Worm (Caenorhabditis elegans) whole organism, L1 larva: ENCODE data around the gene tre-4.

Source experiments
- C04F5.9 ChIP-seq: sonication (generic microtip); optimal IDR thresholded peaks from 2 replicates; lab custom pipeline; 2016; ENCODE audit warnings: missing genetic modification characterization, missing compliant biosample characterization
- C34B4.2 ChIP-seq: sonication (generic microtip); optimal IDR thresholded peaks from 2 replicates; lab custom pipeline; 2017; ENCODE audit warnings: mild to moderate bottlenecking, missing genetic modification characterization, missing compliant biosample characterization
- F16B12.6 ChIP-seq: fragments of 150-350 bp; optimal IDR thresholded peaks from 2 replicates; lab custom pipeline; 2014; ENCODE audit warnings: missing biosample characterization, missing genetic modification characterization
- aha-1 ChIP-seq: fragments of 150-350 bp; optimal IDR thresholded peaks from 2 replicates; lab custom pipeline; 2014; ENCODE audit warnings: missing biosample characterization, missing genetic modification characterization
- alr-1 ChIP-seq: fragments of 200-800 bp; sonication (Bioruptor generic); optimal IDR thresholded peaks from 2 replicates; lab custom pipeline; 2018; ENCODE audit warnings: borderline replicate concordance, mild to moderate bottlenecking, missing genetic modification characterization, missing compliant biosample characterization
- aly-2 ChIP-seq: fragments of 150-350 bp; optimal IDR thresholded peaks from 2 replicates; lab custom pipeline; 2014; ENCODE audit warnings: missing biosample characterization, missing genetic modification characterization
- ama-1 ChIP-seq: fragments of 150-350 bp; optimal IDR thresholded peaks from 2 replicates; lab custom pipeline; 2014
- blmp-1 ChIP-seq: fragments of 150-350 bp; optimal IDR thresholded peaks from 2 replicates; lab custom pipeline; 2014; ENCODE audit warnings: missing biosample characterization, missing genetic modification characterization
- ceh-63 ChIP-seq: fragments of 200-800 bp; sonication (Bioruptor generic); optimal IDR thresholded peaks from 2 replicates; lab custom pipeline; 2018; ENCODE audit warnings: mild to moderate bottlenecking, missing genetic modification characterization, missing compliant biosample characterization
- ceh-8 ChIP-seq: fragments of 200-800 bp; sonication (Bioruptor generic); optimal IDR thresholded peaks from 2 replicates; lab custom pipeline; 2018; ENCODE audit warnings: mild to moderate bottlenecking, missing genetic modification characterization, moderate library complexity, missing compliant biosample characterization
- ceh-88 ChIP-seq: fragments of 200-800 bp; sonication (Bioruptor generic); IDR thresholded peaks from 2 replicates; pipeline ENCODE4 v1.3.6; 2022; ENCODE audit warnings: missing genetic modification characterization, missing compliant biosample characterization
- ces-1 ChIP-seq: fragments of 150-350 bp; optimal IDR thresholded peaks from 2 replicates; lab custom pipeline; 2014; ENCODE audit warnings: missing biosample characterization, missing genetic modification reagents, missing genetic modification characterization
- dpl-1 ChIP-seq, 3 experiments: fragments of 150-350 bp in 2 of 3; sonication (generic microtip) in 1 of 3; optimal IDR thresholded peaks; 2 replicates each; lab custom pipeline; 2014 to 2017; ENCODE audit warnings: missing biosample characterization in 3 of 3, missing genetic modification characterization in 3 of 3, missing genetic modification reagents in 3 of 3
- efl-1 ChIP-seq, 4 experiments: fragments of 150-350 bp; optimal IDR thresholded peaks in 3 of 4; peaks in 1 of 4; 1 replicate in 1 of 4; 2 replicates in 3 of 4; lab custom pipeline; 2014; ENCODE audit warnings: missing biosample characterization in 2 of 4, missing genetic modification characterization in 2 of 4, missing genetic modification reagents in 2 of 4
- egl-13 ChIP-seq: sonication (generic microtip); optimal IDR thresholded peaks from 2 replicates; lab custom pipeline; 2016; ENCODE audit warnings: missing genotype, missing genetic modification reagents, missing genetic modification characterization, missing compliant biosample characterization
- egl-27 ChIP-seq, 2 experiments: fragments of 150-350 bp in 1 of 2; sonication (generic microtip); optimal IDR thresholded peaks; 3 replicates each; lab custom pipeline; 2017 to 2018; ENCODE audit warnings: missing biosample characterization in 2 of 2, missing genetic modification characterization in 2 of 2, missing genetic modification reagents in 2 of 2
- elt-2 ChIP-seq: sonication (generic microtip); optimal IDR thresholded peaks from 2 replicates; lab custom pipeline; 2016; ENCODE audit warnings: missing genetic modification characterization, mild to moderate bottlenecking, inconsistent platforms, missing compliant biosample characterization, missing genetic modification reagents
- elt-3 ChIP-seq, 6 experiments: fragments of 150-350 bp in 1 of 6; sonication (generic microtip); optimal IDR thresholded peaks; 2 replicates each; lab custom pipeline; 2017 to 2018; ENCODE audit warnings: missing biosample characterization in 6 of 6, missing genetic modification characterization in 6 of 6, inconsistent platforms in 1 of 6
- fkh-10 ChIP-seq: sonication (generic microtip); optimal IDR thresholded peaks from 2 replicates; lab custom pipeline; 2017; ENCODE audit warnings: missing biosample characterization, missing genetic modification reagents, missing genetic modification characterization
- fkh-8 ChIP-seq: sonication (generic microtip); optimal IDR thresholded peaks from 2 replicates; lab custom pipeline; 2016; ENCODE audit warnings: mild to moderate bottlenecking, missing genetic modification characterization, missing compliant biosample characterization
- grh-1 ChIP-seq: fragments of 200-800 bp; sonication (Bioruptor generic); IDR thresholded peaks from 2 replicates; pipeline ENCODE4 v1.3.6; 2022; ENCODE audit warnings: missing genetic modification reagents, missing genetic modification characterization, missing compliant biosample characterization
- hlh-4 ChIP-seq: sonication (generic microtip); optimal IDR thresholded peaks from 2 replicates; lab custom pipeline; 2016; ENCODE audit warnings: mild to moderate bottlenecking, missing genetic modification characterization, missing compliant biosample characterization
- hpl-2 ChIP-seq: fragments of 150-350 bp; optimal IDR thresholded peaks from 2 replicates; lab custom pipeline; 2014; ENCODE audit warnings: missing biosample characterization, missing genetic modification reagents, missing genetic modification characterization
- isw-1 ChIP-seq: fragments of 200-800 bp; sonication (Bioruptor generic); IDR thresholded peaks from 2 replicates; pipeline ENCODE4 v1.3.6; 2022; ENCODE audit warnings: missing genetic modification characterization, missing compliant biosample characterization
- lin-13 ChIP-seq: fragments of 150-350 bp; optimal IDR thresholded peaks from 2 replicates; lab custom pipeline; 2014; ENCODE audit warnings: missing biosample characterization, missing genetic modification reagents, missing genetic modification characterization
- lin-35 ChIP-seq, 2 experiments: fragments of 150-350 bp; optimal IDR thresholded peaks; 2 replicates each; lab custom pipeline; 2014; ENCODE audit warnings: missing biosample characterization in 2 of 2, missing genetic modification characterization in 2 of 2, missing genetic modification reagents in 2 of 2
- lin-39 ChIP-seq: fragments of 150-350 bp; optimal IDR thresholded peaks from 2 replicates; lab custom pipeline; 2014; ENCODE audit warnings: missing biosample characterization, missing genetic modification reagents, missing genetic modification characterization
- lir-3 ChIP-seq: sonication (generic microtip); optimal IDR thresholded peaks from 2 replicates; lab custom pipeline; 2016; ENCODE audit warnings: mild to moderate bottlenecking, missing genetic modification characterization, moderate library complexity, missing compliant biosample characterization; ENCODE audit not compliant: poor library complexity
- mep-1 ChIP-seq: fragments of 150-350 bp; optimal IDR thresholded peaks from 2 replicates; lab custom pipeline; 2014; ENCODE audit warnings: missing biosample characterization, missing genetic modification characterization
- nhr-11 ChIP-seq: fragments of 150-350 bp; optimal IDR thresholded peaks from 2 replicates; lab custom pipeline; 2014; ENCODE audit warnings: missing biosample characterization, missing genetic modification characterization
- nhr-12 ChIP-seq: sonication (generic microtip); optimal IDR thresholded peaks from 2 replicates; lab custom pipeline; 2017; ENCODE audit warnings: missing biosample characterization, missing genetic modification characterization
- nhr-28 ChIP-seq: fragments of 150-350 bp; optimal IDR thresholded peaks from 2 replicates; lab custom pipeline; 2014; ENCODE audit warnings: missing biosample characterization, missing genetic modification characterization
- nhr-47 ChIP-seq: sonication (generic microtip); optimal IDR thresholded peaks from 2 replicates; lab custom pipeline; 2016; ENCODE audit warnings: mild to moderate bottlenecking, missing genetic modification characterization, moderate library complexity, missing compliant biosample characterization
- nhr-71 ChIP-seq: sonication (generic microtip); optimal IDR thresholded peaks from 2 replicates; lab custom pipeline; 2016; ENCODE audit warnings: mild to moderate bottlenecking, missing genetic modification characterization, moderate library complexity, missing compliant biosample characterization
- nhr-85 ChIP-seq: sonication (generic microtip); peaks from one replicate; lab custom pipeline; 2016; ENCODE audit warnings: missing genetic modification characterization, inconsistent platforms, missing compliant biosample characterization
- pag-3 ChIP-seq: sonication (generic microtip); optimal IDR thresholded peaks from 2 replicates; lab custom pipeline; 2017; ENCODE audit warnings: missing genetic modification characterization, mild to moderate bottlenecking, missing compliant biosample characterization, antibody characterized with exemption, borderline replicate concordance; ENCODE audit not compliant: insufficient read depth
- pqm-1 ChIP-seq: sonication (generic microtip); optimal IDR thresholded peaks from 3 replicates; lab custom pipeline; 2017; ENCODE audit warnings: missing biosample characterization, missing genetic modification characterization
- rnt-1 ChIP-seq: sonication (generic microtip); optimal IDR thresholded peaks from 2 replicates; lab custom pipeline; 2016; ENCODE audit warnings: mild to moderate bottlenecking, missing genetic modification characterization, moderate library complexity, missing compliant biosample characterization
- skn-1 ChIP-seq: fragments of 150-350 bp; optimal IDR thresholded peaks from 2 replicates; lab custom pipeline; 2014; ENCODE audit warnings: missing biosample characterization, missing genetic modification characterization
- swsn-7 ChIP-seq: sonication (generic microtip); optimal IDR thresholded peaks from 2 replicates; lab custom pipeline; 2016; ENCODE audit warnings: missing genetic modification characterization, missing compliant biosample characterization
- tbx-2 ChIP-seq: sonication (generic microtip); optimal IDR thresholded peaks from 2 replicates; lab custom pipeline; 2016; ENCODE audit warnings: missing genetic modification characterization, missing compliant biosample characterization
- unc-62 ChIP-seq: fragments of 150-350 bp; optimal IDR thresholded peaks from 2 replicates; lab custom pipeline; 2014; ENCODE audit warnings: missing biosample characterization, missing genetic modification reagents, missing genetic modification characterization
- unc-86 ChIP-seq: sonication (generic microtip); optimal IDR thresholded peaks from 2 replicates; lab custom pipeline; 2016; ENCODE audit warnings: missing genetic modification characterization, missing compliant biosample characterization
- vab-15 ChIP-seq: sonication (generic microtip); optimal IDR thresholded peaks from 2 replicates; lab custom pipeline; 2017; ENCODE audit warnings: missing genotype, mild to moderate bottlenecking, missing genetic modification characterization, missing compliant biosample characterization
- xbp-1 ChIP-seq: sonication (generic microtip); optimal IDR thresholded peaks from 2 replicates; lab custom pipeline; 2016; ENCODE audit warnings: missing genetic modification characterization, missing compliant biosample characterization
- zag-1 ChIP-seq: fragments of 150-350 bp; optimal IDR thresholded peaks from 2 replicates; lab custom pipeline; 2014; ENCODE audit warnings: missing biosample characterization, missing genetic modification characterization

The tre-4 gene

DNA sequence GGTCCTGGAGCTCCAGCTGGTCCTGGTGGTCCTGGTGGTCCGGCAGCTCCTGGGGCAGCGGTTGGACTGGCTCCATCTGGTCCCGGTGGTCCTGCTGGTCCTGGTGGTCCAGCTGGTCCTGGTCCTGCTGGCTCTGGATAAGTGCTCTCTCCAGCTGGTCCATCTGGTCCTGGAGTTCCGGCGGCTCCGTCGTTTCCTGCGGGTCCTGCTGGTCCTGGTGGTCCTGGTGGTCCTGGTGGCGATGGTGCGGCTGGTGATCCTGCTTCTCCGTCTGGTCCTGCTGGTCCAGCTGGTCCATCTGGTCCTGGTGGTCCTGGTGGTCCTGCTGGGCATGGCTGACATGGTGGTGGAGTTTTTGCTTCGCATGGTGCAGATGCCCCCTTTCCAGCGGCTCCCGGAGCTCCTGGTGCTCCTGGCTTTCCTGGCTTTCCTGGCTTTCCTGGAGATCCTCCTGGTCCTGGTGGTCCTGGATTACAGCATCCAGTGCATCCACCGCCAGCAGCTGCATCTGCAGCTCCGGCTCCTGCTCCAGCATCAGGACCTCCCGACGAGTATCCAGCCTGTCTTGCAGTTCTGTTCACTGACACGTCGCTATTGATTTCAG, 38.4 kb downstream of the tre-4 start:
- TF ChIP-seq nhr-11 (tag; lab: Kevin White, UChicago) (no peak), lin-35 (GFP tag; optimal IDR thresholded peaks at IDR 0.05; lab: Kevin White, UChicago) (no peak), nhr-12 (tag; lab: Kevin White, UChicago) (no peak), aly-2 (tag; lab: Kevin White, UChicago) (no peak), rnt-1 (tag; lab: Kevin White, UChicago) (no peak), grh-1 (GFP tag; lab: Robert Waterston, UW) (no peak), efl-1 (optimal IDR thresholded peaks at IDR 0.05; lab: Kevin White, UChicago) (no peak), efl-1 (GFP tag; optimal IDR thresholded peaks at IDR 0.05 in 1 of 2; lab: Kevin White, UChicago) (no peak)
- TF ChIP-seq, all 84 proteins: peak for 0

DNA sequence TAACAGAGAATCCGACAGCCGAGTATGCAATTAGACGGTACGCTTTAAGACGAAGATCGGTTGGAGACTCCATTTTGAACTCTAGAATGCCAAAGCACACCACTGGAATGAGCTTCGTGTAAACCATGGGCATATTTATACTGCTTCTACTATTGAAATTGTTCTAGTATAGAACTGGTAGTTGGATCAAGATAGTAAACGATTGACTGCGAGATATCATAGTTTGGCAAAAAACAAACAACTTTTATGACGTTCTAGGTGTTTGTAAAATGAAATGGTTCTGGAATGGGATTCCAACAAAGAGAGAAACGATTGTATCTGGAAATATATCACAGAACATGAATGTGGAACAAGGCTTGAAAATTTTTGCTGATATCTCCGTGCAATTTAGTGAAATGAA, 39.0 kb downstream of the tre-4 start, which contains the start of gene col-185:
Gene col-185, minus strand, starts transcription at position 101 of the 400 bp plus-strand sequence.
- TF ChIP-seq unc-62 (GFP tag; lab: Kevin White, UChicago) (no peak), alr-1 (no peak), blmp-1 (tag; lab: Kevin White, UChicago) (no peak), aly-2 (tag; lab: Kevin White, UChicago) (no peak), mep-1 (no peak), ama-1 (lab: Kevin White, UChicago) (no peak), nhr-71 (tag; lab: Kevin White, UChicago) (no peak), lin-39 (tag; lab: Kevin White, UChicago) (no peak), rnt-1 (tag; lab: Kevin White, UChicago) (no peak), nhr-12 (tag; lab: Kevin White, UChicago) (no peak), skn-1 (tag; lab: Kevin White, UChicago) (no peak), unc-86 (tag; lab: Kevin White, UChicago) (no peak), ceh-8 (GFP tag; lab: Kevin White, UChicago) (no peak), ceh-63 (GFP tag; lab: Kevin White, UChicago) (no peak), aha-1 (no peak), elt-2 (tag; lab: Kevin White, UChicago) (no peak), elt-3 (tag; optimal IDR thresholded peaks at IDR 0.05; lab: Kevin White, UChicago) (no peak)

DNA sequence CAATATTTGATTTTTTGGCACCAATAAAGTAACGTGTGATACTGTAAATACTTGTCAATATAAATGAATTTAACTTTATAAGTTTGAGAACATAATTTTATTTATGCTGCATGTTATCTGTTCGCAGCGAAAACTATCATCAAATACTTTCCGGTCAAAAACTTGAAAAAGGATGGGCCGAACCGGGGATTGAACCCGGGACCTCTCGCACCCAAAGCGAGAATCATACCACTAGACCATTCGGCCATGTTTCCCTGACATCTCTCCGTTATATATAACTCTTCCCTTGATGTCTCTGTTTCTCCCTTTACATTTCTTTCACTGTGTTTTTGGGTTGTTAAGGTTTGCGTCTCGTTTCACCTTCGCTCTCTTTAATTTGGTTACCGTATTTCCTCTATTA, 39.8 kb downstream of the tre-4 start:
- TF ChIP-seq C04F5.9 (tag; lab: Kevin White, UChicago) (no peak), aha-1 (no peak), pag-3 (no peak), isw-1 (GFP tag; lab: Robert Waterston, UW) (no peak; the same call in 1 of the 2 replicates), nhr-47 (tag; lab: Kevin White, UChicago) (peak; percentile 76), ces-1 (GFP tag; lab: Kevin White, UChicago) (no peak), lin-13 (no peak), nhr-28 (tag; lab: Kevin White, UChicago) (no peak), egl-13 (tag; lab: Kevin White, UChicago) (no peak), fkh-10 (GFP tag; lab: Kevin White, UChicago) (no peak), hpl-2 (GFP tag; lab: Kevin White, UChicago) (no peak), zag-1 (tag; lab: Kevin White, UChicago) (no peak), grh-1 (GFP tag; lab: Robert Waterston, UW) (no peak), tbx-2 (tag; lab: Kevin White, UChicago) (peak; percentile 29), pqm-1 (tag; lab: Kevin White, UChicago) (no peak), fkh-8 (tag; lab: Kevin White, UChicago) (no peak), F16B12.6 (tag; lab: Kevin White, UChicago) (no peak), dpl-1 (GFP tag; optimal IDR thresholded peaks at IDR 0.05; lab: Kevin White, UChicago) (peak in 1 of 3 experiments; percentile 19), egl-27 (tag; optimal IDR thresholded peaks at IDR 0.05; lab: Kevin White, UChicago) (no peak), vab-15 (tag; lab: Kevin White, UChicago) (no peak), xbp-1 (tag; lab: Kevin White, UChicago) (peak; percentile 18), elt-2 (tag; lab: Kevin White, UChicago) (no peak), ceh-88 (GFP tag; lab: Robert Waterston, UW) (no peak), hlh-4 (tag; lab: Kevin White, UChicago) (no peak), C34B4.2 (tag; lab: Kevin White, UChicago) (no peak), unc-86 (tag; lab: Kevin White, UChicago) (peak; percentile 34), nhr-85 (tag; lab: Kevin White, UChicago) (peak; percentile 62), blmp-1 (tag; lab: Kevin White, UChicago) (peak; percentile 16), alr-1 (no peak), swsn-7 (peak; percentile 46), lin-39 (tag; lab: Kevin White, UChicago) (no peak), lir-3 (peak; percentile 47), nhr-11 (tag; lab: Kevin White, UChicago) (no peak), unc-62 (GFP tag; lab: Kevin White, UChicago) (no peak)
